Fruit fly (Drosophila melanogaster) Kc167 (cell line): ENCODE results near the gene CG34347.

Source experiments
- psq ChIP-seq: fragments of >200 bp; optimal IDR thresholded peaks from 2 replicates; lab custom pipeline; 2017; ENCODE audit warnings: missing external identifiers
- ttk ChIP-seq: sonication (Bioruptor generic); optimal IDR thresholded peaks from 2 replicates; lab custom pipeline; 2017; ENCODE audit warnings: missing external identifiers

- TF ChIP-seq psq (lab: Kevin White, UChicago) (no peak), ttk (no peak)
Observed at dm6 chr3R:31342574-31342973, 31.6 kb downstream of the CG34347 start.
